Worm (Caenorhabditis elegans) whole organism, late embryonic: ENCODE data around the gene pks-1.

Source experiments
- C08G9.2 ChIP-seq: sonication (generic microtip); optimal IDR thresholded peaks from 2 replicates; lab custom pipeline; 2016; ENCODE audit warnings: mild to moderate bottlenecking, missing genetic modification characterization, moderate library complexity, missing compliant biosample characterization
- C38D4.7 ChIP-seq: fragments of 200-800 bp; sonication (Bioruptor generic); optimal IDR thresholded peaks from 2 replicates; lab custom pipeline; 2018; ENCODE audit warnings: mild to moderate bottlenecking, missing genetic modification characterization, moderate library complexity, missing compliant biosample characterization
- F13H6.1 ChIP-seq: sonication (generic microtip); optimal IDR thresholded peaks from 2 replicates; lab custom pipeline; 2016; ENCODE audit warnings: missing genetic modification characterization, missing compliant biosample characterization
- K02D7.2 ChIP-seq: sonication (generic microtip); optimal IDR thresholded peaks from 2 replicates; lab custom pipeline; 2017; ENCODE audit warnings: mild to moderate bottlenecking, missing genetic modification characterization, missing compliant biosample characterization
- K09A11.1 ChIP-seq: sonication (generic microtip); optimal IDR thresholded peaks from 2 replicates; lab custom pipeline; 2017; ENCODE audit warnings: antibody characterized with exemption, mild to moderate bottlenecking, missing genetic modification characterization, missing compliant biosample characterization; ENCODE audit not compliant: insufficient read depth
- Y22D7AL.16 ChIP-seq: sonication (generic microtip); optimal IDR thresholded peaks from 2 replicates; lab custom pipeline; 2016; ENCODE audit warnings: missing genetic modification characterization, missing compliant biosample characterization
- ahr-1 ChIP-seq: sonication (generic microtip); optimal IDR thresholded peaks from 2 replicates; lab custom pipeline; 2016; ENCODE audit warnings: missing genetic modification characterization, missing compliant biosample characterization
- ceh-14 ChIP-seq: sonication (generic microtip); optimal IDR thresholded peaks from 2 replicates; lab custom pipeline; 2016; ENCODE audit warnings: missing genotype, missing genetic modification characterization, missing compliant biosample characterization
- ceh-18 ChIP-seq: sonication (generic microtip); optimal IDR thresholded peaks from 2 replicates; lab custom pipeline; 2016; ENCODE audit warnings: missing genetic modification characterization, missing compliant biosample characterization
- ceh-19 ChIP-seq: fragments of 200-800 bp; sonication (Bioruptor generic); optimal IDR thresholded peaks from 2 replicates; lab custom pipeline; 2018; ENCODE audit warnings: mild to moderate bottlenecking, missing genetic modification characterization, missing compliant biosample characterization
- ceh-2 ChIP-seq: sonication (generic microtip); optimal IDR thresholded peaks from 2 replicates; lab custom pipeline; 2016; ENCODE audit warnings: missing genotype, missing genetic modification characterization, missing compliant biosample characterization
- ceh-24 ChIP-seq: sonication (generic microtip); optimal IDR thresholded peaks from 2 replicates; lab custom pipeline; 2016; ENCODE audit warnings: mild to moderate bottlenecking, missing genetic modification characterization, missing compliant biosample characterization
- ceh-31 ChIP-seq: sonication (generic microtip); optimal IDR thresholded peaks from 2 replicates; lab custom pipeline; 2016; ENCODE audit warnings: missing genetic modification characterization, missing compliant biosample characterization
- ceh-34 ChIP-seq: sonication (generic microtip); optimal IDR thresholded peaks from 2 replicates; lab custom pipeline; 2016; ENCODE audit warnings: mild to moderate bottlenecking, missing genetic modification characterization, missing compliant biosample characterization
- ceh-45 ChIP-seq: fragments of 200-800 bp; sonication (Bioruptor generic); IDR thresholded peaks from 2 replicates; pipeline ENCODE4 v1.3.6; 2022; ENCODE audit warnings: missing genetic modification reagents, missing genetic modification characterization, missing compliant biosample characterization
- ceh-48 ChIP-seq: sonication (generic microtip); optimal IDR thresholded peaks from 2 replicates; lab custom pipeline; 2016; ENCODE audit warnings: missing genetic modification characterization, inconsistent platforms, missing compliant biosample characterization
- ceh-6 ChIP-seq: fragments of 200-800 bp; sonication (Bioruptor generic); optimal IDR thresholded peaks from 2 replicates; lab custom pipeline; 2018; ENCODE audit warnings: mild to moderate bottlenecking, missing genetic modification characterization, missing compliant biosample characterization
- che-1 ChIP-seq: sonication (generic microtip); optimal IDR thresholded peaks from 2 replicates; lab custom pipeline; 2016; ENCODE audit warnings: mild to moderate bottlenecking, missing genetic modification characterization, missing compliant biosample characterization
- dmd-4 ChIP-seq: sonication (generic microtip); optimal IDR thresholded peaks from 2 replicates; lab custom pipeline; 2016; ENCODE audit warnings: borderline replicate concordance, missing genetic modification characterization, missing compliant biosample characterization
- elt-2 ChIP-seq: sonication (generic microtip); optimal IDR thresholded peaks from 2 replicates; lab custom pipeline; 2016; ENCODE audit warnings: missing genetic modification reagents, missing genetic modification characterization, missing compliant biosample characterization
- ets-4 ChIP-seq: sonication (generic microtip); optimal IDR thresholded peaks from 2 replicates; lab custom pipeline; 2016; ENCODE audit warnings: missing genetic modification characterization, missing compliant biosample characterization
- eyg-1 ChIP-seq: sonication (generic microtip); optimal IDR thresholded peaks from 2 replicates; lab custom pipeline; 2016; ENCODE audit warnings: missing genotype, missing genetic modification characterization, missing compliant biosample characterization
- fkh-10 ChIP-seq: fragments of 150-350 bp; optimal IDR thresholded peaks from 2 replicates; lab custom pipeline; 2014; ENCODE audit warnings: missing biosample characterization, missing genetic modification reagents, missing genetic modification characterization
- fkh-6 ChIP-seq: sonication (generic microtip); optimal IDR thresholded peaks from 2 replicates; lab custom pipeline; 2016; ENCODE audit warnings: missing genetic modification characterization, missing compliant biosample characterization
- gmeb-2 ChIP-seq: sonication (generic microtip); optimal IDR thresholded peaks from 2 replicates; lab custom pipeline; 2016; ENCODE audit warnings: missing genetic modification characterization, inconsistent platforms, missing compliant biosample characterization
- hlh-15 ChIP-seq: sonication (generic microtip); optimal IDR thresholded peaks from 2 replicates; lab custom pipeline; 2016; ENCODE audit warnings: missing genetic modification characterization, missing compliant biosample characterization
- hlh-6 ChIP-seq: sonication (generic microtip); optimal IDR thresholded peaks from 2 replicates; lab custom pipeline; 2016; ENCODE audit warnings: missing genotype, missing genetic modification characterization, missing compliant biosample characterization
- hlh-8 ChIP-seq: sonication (generic microtip); optimal IDR thresholded peaks from 2 replicates; lab custom pipeline; 2016; ENCODE audit warnings: missing genotype, missing genetic modification characterization, missing compliant biosample characterization
- lim-6 ChIP-seq: sonication (generic microtip); optimal IDR thresholded peaks from 2 replicates; lab custom pipeline; 2016; ENCODE audit warnings: missing genetic modification characterization, missing compliant biosample characterization
- lin-11 ChIP-seq: fragments of 200-800 bp; sonication (Bioruptor generic); optimal IDR thresholded peaks from 2 replicates; lab custom pipeline; 2018; ENCODE audit warnings: mild to moderate bottlenecking, missing genetic modification characterization, missing compliant biosample characterization
- nfya-1 ChIP-seq: sonication (generic microtip); optimal IDR thresholded peaks from 2 replicates; lab custom pipeline; 2017; ENCODE audit warnings: missing genetic modification characterization, mild to moderate bottlenecking, missing compliant biosample characterization, antibody characterized with exemption, moderate library complexity
- npax-4 ChIP-seq: sonication (generic microtip); optimal IDR thresholded peaks from 2 replicates; lab custom pipeline; 2016; ENCODE audit warnings: missing genetic modification characterization, missing compliant biosample characterization
- odd-2 ChIP-seq: sonication (generic microtip); optimal IDR thresholded peaks from 2 replicates; lab custom pipeline; 2017; ENCODE audit warnings: antibody characterized with exemption, mild to moderate bottlenecking, missing genetic modification characterization, missing compliant biosample characterization
- pax-1 ChIP-seq: fragments of 150-350 bp; optimal IDR thresholded peaks from 2 replicates; lab custom pipeline; 2014; ENCODE audit warnings: missing biosample characterization, missing genetic modification characterization
- pha-4 ChIP-seq: fragments of 150-350 bp; optimal IDR thresholded peaks from 2 replicates; lab custom pipeline; 2018; ENCODE audit warnings: missing biosample characterization, missing genetic modification reagents, missing genetic modification characterization
- pros-1 ChIP-seq: fragments of 150-350 bp; optimal IDR thresholded peaks from 2 replicates; lab custom pipeline; 2014; ENCODE audit warnings: missing biosample characterization, missing genetic modification reagents, missing genetic modification characterization
- sdc-2 ChIP-seq: sonication (generic microtip); optimal IDR thresholded peaks from 2 replicates; lab custom pipeline; 2016; ENCODE audit warnings: missing genotype, missing genetic modification characterization, missing compliant biosample characterization
- sox-4 ChIP-seq: sonication (generic microtip); optimal IDR thresholded peaks from 2 replicates; lab custom pipeline; 2017; ENCODE audit warnings: mild to moderate bottlenecking, missing genetic modification characterization, inconsistent platforms, missing compliant biosample characterization
- syd-9 ChIP-seq: sonication (generic microtip); optimal IDR thresholded peaks from 2 replicates; lab custom pipeline; 2016; ENCODE audit warnings: mild to moderate bottlenecking, missing genetic modification characterization, moderate library complexity, missing compliant biosample characterization
- tbx-2 ChIP-seq: sonication (generic microtip); optimal IDR thresholded peaks from 2 replicates; lab custom pipeline; 2016; ENCODE audit warnings: missing genetic modification characterization, missing compliant biosample characterization
- unc-42 ChIP-seq: sonication (generic microtip); optimal IDR thresholded peaks from 2 replicates; lab custom pipeline; 2016; ENCODE audit warnings: missing genotype, missing genetic modification characterization, missing compliant biosample characterization
- unc-86 ChIP-seq: sonication (generic microtip); optimal IDR thresholded peaks from 2 replicates; lab custom pipeline; 2016; ENCODE audit warnings: missing genetic modification characterization, missing compliant biosample characterization
- ztf-16 ChIP-seq: sonication (generic microtip); optimal IDR thresholded peaks from 2 replicates; lab custom pipeline; 2017; ENCODE audit warnings: missing genetic modification characterization, missing compliant biosample characterization

pks-1 gene

ce11 chrX:5374742-5375141 is 38.9 kb upstream of the pks-1 start, which contains the start of gene sek-4:
TSS of gene sek-4 (plus strand) at chrX:5375059.
- TF ChIP-seq npax-4 (no peak), Y22D7AL.16 (tag; lab: Kevin White, UChicago) (no peak), pax-1 (tag; lab: Kevin White, UChicago) (no peak), elt-2 (tag; lab: Kevin White, UChicago) (peak; percentile 10), odd-2 (tag; lab: Kevin White, UChicago) (no peak), dmd-4 (tag; lab: Kevin White, UChicago) (no peak)

- TF ChIP-seq nfya-1 (tag; lab: Kevin White, UChicago): no peak
- no peak for TF ChIP-seq ceh-14
- TF ChIP-seq odd-2 (tag; lab: Kevin White, UChicago): no peak
- no peak for TF ChIP-seq ceh-19 (GFP tag; lab: Kevin White, UChicago)
- TF ChIP-seq eyg-1 (tag; lab: Kevin White, UChicago): no peak
Measured at ce11 chrX:5377307-5377706, 36.3 kb upstream of the pks-1 start, which contains the start of gene sek-5. TSS of gene sek-5 (plus strand) at chrX:5377607.

ce11 chrX:5382778-5383177 is 30.8 kb upstream of the pks-1 start:
- TF ChIP-seq ceh-45 (GFP tag; lab: Robert Waterston, UW) (no peak), ceh-34 (tag; lab: Kevin White, UChicago) (no peak), K02D7.2 (no peak), C08G9.2 (tag; lab: Kevin White, UChicago) (no peak), hlh-6 (no peak), sdc-2 (no peak), ahr-1 (no peak), hlh-8 (tag; lab: Kevin White, UChicago) (no peak), eyg-1 (tag; lab: Kevin White, UChicago) (no peak), ceh-48 (tag; lab: Kevin White, UChicago) (no peak), ceh-6 (GFP tag; lab: Kevin White, UChicago) (no peak)

ce11 chrX:5386558-5386957 is 27.1 kb upstream of the pks-1 start, which contains the start of gene kcnl-3:
TSS of gene kcnl-3 (plus strand) at chrX:5386858.
- TF ChIP-seq ceh-24 (no peak), ahr-1 (no peak), ceh-31 (no peak), dmd-4 (tag; lab: Kevin White, UChicago) (no peak), nfya-1 (tag; lab: Kevin White, UChicago) (no peak), lim-6 (tag; lab: Kevin White, UChicago) (no peak), pros-1 (tag; lab: Kevin White, UChicago) (no peak), K02D7.2 (no peak), lin-11 (tag; lab: Kevin White, UChicago) (no peak), F13H6.1 (tag; lab: Kevin White, UChicago) (no peak), ceh-48 (tag; lab: Kevin White, UChicago) (no peak), che-1 (no peak), unc-86 (tag; lab: Kevin White, UChicago) (no peak), fkh-10 (GFP tag; lab: Kevin White, UChicago) (no peak), elt-2 (tag; lab: Kevin White, UChicago) (no peak), ets-4 (tag; lab: Kevin White, UChicago) (no peak), fkh-6 (no peak), ceh-18 (tag; lab: Kevin White, UChicago) (no peak), gmeb-2 (tag; lab: Kevin White, UChicago) (no peak)

ce11 chrX:5387629-5388028 is 26.0 kb upstream of the pks-1 start:
- no peak for TF ChIP-seq unc-42
- no peak for TF ChIP-seq ceh-45 (GFP tag; lab: Robert Waterston, UW)
- TF ChIP-seq sox-4 (tag; lab: Kevin White, UChicago): no peak
- TF ChIP-seq che-1: no peak
- TF ChIP-seq pha-4 (tag; lab: Kevin White, UChicago): no peak
- no peak for TF ChIP-seq C08G9.2 (tag; lab: Kevin White, UChicago)
- TF ChIP-seq ets-4 (tag; lab: Kevin White, UChicago): no peak
- TF ChIP-seq lin-11 (tag; lab: Kevin White, UChicago): no peak
- no peak for TF ChIP-seq fkh-6
- no peak for TF ChIP-seq ztf-16 (tag; lab: Kevin White, UChicago)
- no peak for TF ChIP-seq ceh-2 (tag; lab: Kevin White, UChicago)
- no peak for TF ChIP-seq npax-4
- TF ChIP-seq ceh-6 (GFP tag; lab: Kevin White, UChicago): no peak
- TF ChIP-seq K09A11.1 (tag; lab: Kevin White, UChicago): no peak
- TF ChIP-seq C38D4.7 (GFP tag; lab: Kevin White, UChicago): no peak
- no peak for TF ChIP-seq syd-9 (tag; lab: Kevin White, UChicago)
- no peak for TF ChIP-seq tbx-2 (tag; lab: Kevin White, UChicago)
- no peak for TF ChIP-seq hlh-15 (tag; lab: Kevin White, UChicago)
